Fruit fly (Drosophila melanogaster) whole organism, adult: Measurements from ENCODE around the gene CG3397.

Experiments used
- CG14711 ChIP-seq: fragments of 200-800 bp; sonication (Bioruptor generic); optimal IDR thresholded peaks from 2 replicates; lab custom pipeline; 2018; ENCODE audit warnings: missing biosample characterization, mild to moderate bottlenecking, missing genetic modification characterization, moderate library complexity
- CG33017 ChIP-seq: fragments of 200-800 bp; sonication (Bioruptor generic); optimal IDR thresholded peaks from 2 replicates; lab custom pipeline; 2018; ENCODE audit warnings: missing biosample characterization, mild to moderate bottlenecking, missing genetic modification characterization, moderate library complexity
- CG5204 ChIP-seq: fragments of 200-800 bp; sonication (Bioruptor generic); optimal IDR thresholded peaks from 2 replicates; lab custom pipeline; 2016; ENCODE audit warnings: missing biosample characterization, missing genetic modification characterization
- Crg-1 ChIP-seq: fragments of 200-800 bp; sonication (Bioruptor generic); optimal IDR thresholded peaks from 2 replicates; lab custom pipeline; 2016; ENCODE audit warnings: missing biosample characterization, missing genetic modification characterization
- cic ChIP-seq: fragments of 200-800 bp; sonication (Bioruptor generic); optimal IDR thresholded peaks from 2 replicates; lab custom pipeline; 2017; ENCODE audit warnings: missing biosample characterization, mild to moderate bottlenecking, missing genetic modification characterization, moderate library complexity

- TF ChIP-seq cic (GFP tag; lab: Kevin White, UChicago) (no peak), CG33017 (tag; lab: Kevin White, UChicago) (peak; percentile 5), CG5204 (GFP tag; lab: Kevin White, UChicago) (no peak), Crg-1 (GFP tag; lab: Kevin White, UChicago) (no peak), CG14711 (tag; lab: Kevin White, UChicago) (peak; percentile 53)
Observed at dm6 chr3R:12016828-12017280, 32.5 kb upstream of the CG3397 start, which contains the start of the genes DCAF12 and Spt3.
